Fruit fly (Drosophila melanogaster): Measurements from ENCODE around the gene Cpr72Ec.

The Cpr72Ec gene

dm6 chr3L:16380770-16381169, 13.6 kb upstream of the Cpr72Ec start (continued):
- TF ChIP-seq chn (GFP tag; optimal IDR thresholded peaks at IDR 0.05) = peak; percentile 38
- TF ChIP-seq scrt (GFP tag; optimal IDR thresholded peaks at IDR 0.05) = no peak
- TF ChIP-seq CG9609 (GFP tag; optimal IDR thresholded peaks at IDR 0.05) = peak; percentile 50
- peak; percentile 48 for TF ChIP-seq CG15601 (tag; optimal IDR thresholded peaks at IDR 0.05)
- TF ChIP-seq Fer2 (tag; optimal IDR thresholded peaks at IDR 0.05) = peak; percentile 64
- peak; percentile 52; the same call in 1 of the 2 replicates for TF ChIP-seq CG14441 (GFP tag; IDR thresholded peaks at IDR 0.05)
- TF ChIP-seq CG11398 (GFP tag; optimal IDR thresholded peaks at IDR 0.05) = peak; percentile 36
- TF ChIP-seq pnt (GFP tag; optimal IDR thresholded peaks at IDR 0.05) = peak; percentile 63
- 0 out of 3 replicates have a peak, but pooled peaks have one; percentile 25 for TF ChIP-seq CG2199 (GFP tag; IDR thresholded peaks at IDR 0.05)
- peak; percentile 22; the same call in 1 of the 2 replicates for TF ChIP-seq CG4404 (GFP tag; IDR thresholded peaks at IDR 0.05)
- TF ChIP-seq CG30020 (tag; optimal IDR thresholded peaks at IDR 0.05) = peak; percentile 8
- peak; percentile 42 for TF ChIP-seq twi (tag; optimal IDR thresholded peaks at IDR 0.05)
- TF ChIP-seq en (GFP tag; optimal IDR thresholded peaks at IDR 0.05) = peak; percentile 21
- peak; percentile 65 for TF ChIP-seq CG14014 (GFP tag; IDR thresholded peaks at IDR 0.05)
- TF ChIP-seq Vsx1 (GFP tag; optimal IDR thresholded peaks at IDR 0.05) = no peak
- TF ChIP-seq Eip74EF (GFP tag; optimal IDR thresholded peaks at IDR 0.05) = peak in 1 of 2 experiments; percentile 80
- peak; percentile 25; the same call in 1 of the 2 replicates for TF ChIP-seq MBD-R2 (GFP tag; IDR thresholded peaks at IDR 0.05)
- TF ChIP-seq CG14965 (GFP tag; optimal IDR thresholded peaks at IDR 0.05; ENCODE audit: borderline replicate concordance) = no peak
- TF ChIP-seq p53 (GFP tag; optimal IDR thresholded peaks at IDR 0.05) = peak; percentile 52
- TF ChIP-seq lilli (GFP tag; optimal IDR thresholded peaks at IDR 0.05) = peak; percentile 76
- TF ChIP-seq CG34422 (GFP tag; IDR thresholded peaks at IDR 0.05) = peak; percentile 36; the same call in 1 of the 3 replicates
- no peak for TF ChIP-seq Deaf1 (tag; optimal IDR thresholded peaks at IDR 0.05)
- TF ChIP-seq Hand (GFP tag; optimal IDR thresholded peaks at IDR 0.05) = peak; percentile 40
- TF ChIP-seq D19B (GFP tag; optimal IDR thresholded peaks at IDR 0.05) = peak; percentile 25
- peak; percentile 5 for TF ChIP-seq Hmx (GFP tag; optimal IDR thresholded peaks at IDR 0.05)
- TF ChIP-seq Bteb2 (GFP tag; optimal IDR thresholded peaks at IDR 0.05) = peak; percentile 43
- no peak for TF ChIP-seq corto (GFP tag; optimal IDR thresholded peaks at IDR 0.05)
- no peak for TF ChIP-seq CG10366 (GFP tag; IDR thresholded peaks at IDR 0.05)
- TF ChIP-seq tna (GFP tag; IDR thresholded peaks at IDR 0.05; ENCODE audit: partially characterized antibody) = no peak
- peak; percentile 60; the same call in 1 of the 2 replicates for TF ChIP-seq toy (GFP tag; IDR thresholded peaks at IDR 0.05)
- peak; percentile 61 for TF ChIP-seq bab2 (GFP tag; optimal IDR thresholded peaks at IDR 0.05)
- no peak for TF ChIP-seq Lhr (GFP tag; optimal IDR thresholded peaks at IDR 0.05)
- no peak for TF ChIP-seq HmgD (GFP tag; optimal IDR thresholded peaks at IDR 0.05)
- TF ChIP-seq fd64A (GFP tag; optimal IDR thresholded peaks at IDR 0.05) = peak; percentile 23
- peak; percentile 66 for TF ChIP-seq kni (GFP tag; optimal IDR thresholded peaks at IDR 0.05)
- TF ChIP-seq CG11247 (GFP tag; IDR thresholded peaks at IDR 0.05) = peak; percentile 59
- TF ChIP-seq CG13296 (GFP tag; optimal IDR thresholded peaks at IDR 0.05) = peak; percentile 76
- peak; percentile 58 for TF ChIP-seq CG8089 (GFP tag; optimal IDR thresholded peaks at IDR 0.05)
- peak; percentile 4 for TF ChIP-seq NC2α (GFP tag; optimal IDR thresholded peaks at IDR 0.05)
- TF ChIP-seq ab (GFP tag; optimal IDR thresholded peaks at IDR 0.05) = peak; percentile 59
- peak; percentile 63 for TF ChIP-seq Ptx1 (GFP tag; IDR thresholded peaks at IDR 0.05)
- TF ChIP-seq CG9727 (GFP tag; optimal IDR thresholded peaks at IDR 0.05) = peak; percentile 63
- peak; percentile 75 for TF ChIP-seq CG7786 (GFP tag; optimal IDR thresholded peaks at IDR 0.05)
- peak; percentile 86 for TF ChIP-seq CG12769 (tag; optimal IDR thresholded peaks at IDR 0.05)
- TF ChIP-seq NFAT (GFP tag; IDR thresholded peaks at IDR 0.05) = peak; percentile 38; the same call in 1 of the 2 replicates
- TF ChIP-seq CG31388 (GFP tag; optimal IDR thresholded peaks at IDR 0.05) = no peak
- TF ChIP-seq her (GFP tag; optimal IDR thresholded peaks at IDR 0.05) = peak; percentile 61
- TF ChIP-seq cas (GFP tag; IDR thresholded peaks at IDR 0.05) = no peak
- no peak for TF ChIP-seq pzg (GFP tag; optimal IDR thresholded peaks at IDR 0.05)
- TF ChIP-seq Adf1 (GFP tag; IDR thresholded peaks at IDR 0.05) = no peak; the same call in 1 of the 2 replicates
- TF ChIP-seq B-H2 (GFP tag; optimal IDR thresholded peaks at IDR 0.05) = peak; percentile 62
